Worm (Caenorhabditis elegans) whole organism, young adult: ENCODE results near the gene H06I04.6.
A peak's percentile ranks its signal among the peaks of the same experiment; 100 is the strongest.

Experiments used
- B0336.3 ChIP-seq: fragments of 200-800 bp; sonication (Bioruptor generic); IDR thresholded peaks from 2 replicates; pipeline ENCODE4 v1.3.6; 2022; ENCODE audit warnings: missing genetic modification characterization, missing compliant biosample characterization
- F23B12.7 ChIP-seq: sonication (generic microtip); optimal IDR thresholded peaks from 2 replicates; lab custom pipeline; 2017; ENCODE audit warnings: missing genetic modification characterization, mild to moderate bottlenecking, missing compliant biosample characterization, antibody characterized with exemption, moderate library complexity; ENCODE audit not compliant: insufficient read depth
- F33H1.4 ChIP-seq: fragments of 200-800 bp; sonication (Bioruptor generic); IDR thresholded peaks from 2 replicates; pipeline ENCODE4 v1.3.6; 2022; ENCODE audit warnings: missing genetic modification reagents, missing genetic modification characterization, missing compliant biosample characterization
- F37B4.10 ChIP-seq: fragments of 200-800 bp; sonication (Bioruptor generic); IDR thresholded peaks from 2 replicates; pipeline ENCODE4 v1.3.6; 2022; ENCODE audit warnings: missing genetic modification characterization, missing compliant biosample characterization
- F52B5.7 ChIP-seq: sonication (generic microtip); optimal IDR thresholded peaks from 2 replicates; lab custom pipeline; 2016; ENCODE audit warnings: mild to moderate bottlenecking, missing genetic modification characterization, missing compliant biosample characterization
- F55B11.4 ChIP-seq: sonication (generic microtip); optimal IDR thresholded peaks from 2 replicates; lab custom pipeline; 2016; ENCODE audit warnings: missing compliant biosample characterization, missing genetic modification characterization, borderline replicate concordance; ENCODE audit not compliant: insufficient read depth
- K12H6.12 ChIP-seq: fragments of 200-800 bp; sonication (Bioruptor generic); optimal IDR thresholded peaks from 2 replicates; lab custom pipeline; 2018; ENCODE audit warnings: mild to moderate bottlenecking, missing genetic modification characterization, missing compliant biosample characterization
- T26A5.8 ChIP-seq: sonication (generic microtip); optimal IDR thresholded peaks from 2 replicates; lab custom pipeline; 2016; ENCODE audit warnings: missing genetic modification characterization, missing compliant biosample characterization
- Y53G8AR.9 ChIP-seq: fragments of 200-800 bp; sonication (Bioruptor generic); conservative IDR thresholded peaks from 2 replicates; pipeline ENCODE4 v1.3.6; 2022; ENCODE audit warnings: missing genetic modification reagents, missing genetic modification characterization, missing compliant biosample characterization
- ZK185.1 ChIP-seq: sonication (generic microtip); optimal IDR thresholded peaks from 2 replicates; lab custom pipeline; 2016; ENCODE audit warnings: mild to moderate bottlenecking, missing genetic modification characterization, missing compliant biosample characterization; ENCODE audit not compliant: poor library complexity, severe bottlenecking
- athp-1 ChIP-seq: sonication (generic microtip); optimal IDR thresholded peaks from 2 replicates; lab custom pipeline; 2017; ENCODE audit warnings: mild to moderate bottlenecking, missing genetic modification characterization, missing compliant biosample characterization
- attf-5 ChIP-seq: fragments of 200-800 bp; sonication (Bioruptor generic); optimal IDR thresholded peaks from 2 replicates; lab custom pipeline; 2018; ENCODE audit warnings: mild to moderate bottlenecking, missing genetic modification characterization, missing compliant biosample characterization
- bed-2 ChIP-seq: fragments of 200-800 bp; sonication (Bioruptor generic); IDR thresholded peaks from 2 replicates; pipeline ENCODE4 v1.3.6; 2022; ENCODE audit warnings: missing genetic modification reagents, missing genetic modification characterization, missing compliant biosample characterization
- cebp-1 ChIP-seq, 2 experiments: fragments of 200-800 bp in 1 of 2; sonication (Bioruptor generic) in 1 of 2; sonication (generic microtip) in 1 of 2; IDR thresholded peaks in 1 of 2; optimal IDR thresholded peaks in 1 of 2; 2 replicates each; pipeline versions ENCODE4 v1.3.6 to Lab custom; 2017 to 2022; ENCODE audit warnings: missing compliant biosample characterization in 2 of 2, missing genetic modification characterization in 2 of 2, mild to moderate bottlenecking in 1 of 2, missing genetic modification reagents in 1 of 2, moderate library complexity in 1 of 2
- ceh-27 ChIP-seq: fragments of 200-800 bp; sonication (Bioruptor generic); optimal IDR thresholded peaks from 2 replicates; lab custom pipeline; 2018; ENCODE audit warnings: mild to moderate bottlenecking, missing genetic modification characterization, moderate library complexity, missing compliant biosample characterization
- ceh-58 ChIP-seq: fragments of 200-800 bp; sonication (Bioruptor generic); IDR thresholded peaks from 2 replicates; pipeline ENCODE4 v1.3.6; 2022; ENCODE audit warnings: missing genetic modification characterization, missing compliant biosample characterization
- ceh-91 ChIP-seq: fragments of 200-800 bp; sonication (Bioruptor generic); IDR thresholded peaks from 2 replicates; pipeline ENCODE4 v1.3.6; 2022; ENCODE audit warnings: missing genetic modification reagents, missing genetic modification characterization, missing compliant biosample characterization
- chd-7 ChIP-seq: sonication (generic microtip); optimal IDR thresholded peaks from 2 replicates; lab custom pipeline; 2016; ENCODE audit warnings: mild to moderate bottlenecking, missing genetic modification characterization, moderate library complexity, missing compliant biosample characterization
- dox-1 ChIP-seq: fragments of 200-800 bp; sonication (Bioruptor generic); IDR thresholded peaks from 2 replicates; pipeline ENCODE4 v1.3.6; 2022; ENCODE audit warnings: missing genetic modification reagents, missing genetic modification characterization, missing compliant biosample characterization
- dpl-1 ChIP-seq: fragments of 150-350 bp; optimal IDR thresholded peaks from 2 replicates; lab custom pipeline; 2014; ENCODE audit warnings: missing biosample characterization, missing genetic modification reagents, missing genetic modification characterization
- egl-18 ChIP-seq: fragments of 200-800 bp; sonication (Bioruptor generic); IDR thresholded peaks from 2 replicates; pipeline ENCODE4 v1.3.6; 2022; ENCODE audit warnings: missing genetic modification reagents, missing genetic modification characterization, missing compliant biosample characterization
- egrh-3 ChIP-seq: fragments of 200-800 bp; sonication (Bioruptor generic); IDR thresholded peaks from 2 replicates; pipeline ENCODE4 v1.3.6; 2022; ENCODE audit warnings: missing genetic modification reagents, missing genetic modification characterization, missing compliant biosample characterization
- fkh-3 ChIP-seq: sonication (generic microtip); optimal IDR thresholded peaks from 2 replicates; lab custom pipeline; 2016; ENCODE audit warnings: mild to moderate bottlenecking, missing genetic modification characterization, missing compliant biosample characterization
- gei-17 ChIP-seq: fragments of 200-800 bp; sonication (Bioruptor generic); optimal IDR thresholded peaks from 2 replicates; lab custom pipeline; 2018; ENCODE audit warnings: mild to moderate bottlenecking, missing genetic modification characterization, missing compliant biosample characterization
- him-1 ChIP-seq: sonication (generic microtip); optimal IDR thresholded peaks from 2 replicates; lab custom pipeline; 2016; ENCODE audit warnings: missing genotype, missing genetic modification reagents, missing genetic modification characterization, missing compliant biosample characterization
- hlh-12 ChIP-seq: sonication (generic microtip); optimal IDR thresholded peaks from 2 replicates; lab custom pipeline; 2016; ENCODE audit warnings: missing genetic modification characterization, missing compliant biosample characterization
- hmg-1.2 ChIP-seq: fragments of 200-800 bp; sonication (Bioruptor generic); IDR thresholded peaks from 2 replicates; pipeline ENCODE4 v1.3.6; 2022; ENCODE audit warnings: missing genetic modification reagents, missing genetic modification characterization, missing compliant biosample characterization
- lag-1 ChIP-seq: fragments of 200-800 bp; sonication (Bioruptor generic); IDR thresholded peaks from 2 replicates; pipeline ENCODE4 v1.3.6; 2022; ENCODE audit warnings: missing genetic modification reagents, missing genetic modification characterization, missing compliant biosample characterization
- lin-35 ChIP-seq, 3 experiments: fragments of 150-350 bp in 2 of 3; sonication (generic microtip) in 1 of 3; optimal IDR thresholded peaks; 2 replicates each; lab custom pipeline; 2014 to 2018; ENCODE audit warnings: missing biosample characterization in 3 of 3, missing genetic modification characterization in 3 of 3, missing genetic modification reagents in 3 of 3
- lsl-1 ChIP-seq: fragments of 200-800 bp; sonication (Bioruptor generic); optimal IDR thresholded peaks from 2 replicates; lab custom pipeline; 2018; ENCODE audit warnings: mild to moderate bottlenecking, missing genetic modification characterization, moderate library complexity, missing compliant biosample characterization
- mcd-1 ChIP-seq: fragments of 200-800 bp; sonication (Bioruptor generic); IDR thresholded peaks from 2 replicates; pipeline ENCODE4 v1.3.6; 2022; ENCODE audit warnings: missing genetic modification reagents, missing genetic modification characterization, missing compliant biosample characterization
- mel-28 ChIP-seq: sonication (generic microtip); optimal IDR thresholded peaks from 2 replicates; lab custom pipeline; 2016; ENCODE audit warnings: borderline replicate concordance, mild to moderate bottlenecking, missing genetic modification characterization, missing compliant biosample characterization
- mes-4 ChIP-seq: sonication (generic microtip); optimal IDR thresholded peaks from 2 replicates; lab custom pipeline; 2016; ENCODE audit warnings: missing genotype, missing genetic modification characterization, missing compliant biosample characterization
- nfyb-1 ChIP-seq: fragments of 200-800 bp; sonication (Bioruptor generic); IDR thresholded peaks from 2 replicates; pipeline ENCODE4 v1.3.6; 2022; ENCODE audit warnings: missing genetic modification reagents, missing genetic modification characterization, missing compliant biosample characterization
- nhr-120 ChIP-seq: fragments of 200-800 bp; sonication (Bioruptor generic); IDR thresholded peaks from 2 replicates; pipeline ENCODE4 v1.3.6; 2022; ENCODE audit warnings: missing genetic modification characterization, missing compliant biosample characterization
- nhr-80 ChIP-seq: sonication (generic microtip); optimal IDR thresholded peaks from 2 replicates; lab custom pipeline; 2016; ENCODE audit warnings: missing genetic modification characterization, missing compliant biosample characterization
- pha-4 ChIP-seq: fragments of 150-350 bp; sonication (generic microtip); optimal IDR thresholded peaks from 2 replicates; lab custom pipeline; 2014; ENCODE audit warnings: missing biosample characterization, missing genetic modification reagents, missing genetic modification characterization
- rcor-1 ChIP-seq: fragments of 200-800 bp; sonication (Bioruptor generic); IDR thresholded peaks from 2 replicates; pipeline ENCODE4 v1.3.6; 2022; ENCODE audit warnings: missing genetic modification reagents, missing genetic modification characterization, missing compliant biosample characterization
- sdz-38 ChIP-seq: sonication (generic microtip); optimal IDR thresholded peaks from 2 replicates; lab custom pipeline; 2016; ENCODE audit warnings: missing genotype, missing genetic modification characterization, missing compliant biosample characterization
- snpc-1.3 ChIP-seq: sonication (generic microtip); optimal IDR thresholded peaks from 2 replicates; lab custom pipeline; 2017; ENCODE audit warnings: missing genetic modification characterization, mild to moderate bottlenecking, missing compliant biosample characterization, antibody characterized with exemption, moderate library complexity, missing genotype, missing genetic modification reagents; ENCODE audit not compliant: insufficient read depth
- snpc-3.4 ChIP-seq: sonication (generic microtip); optimal IDR thresholded peaks from 2 replicates; lab custom pipeline; 2017; ENCODE audit warnings: missing genetic modification characterization, mild to moderate bottlenecking, missing compliant biosample characterization, antibody characterized with exemption, moderate library complexity, missing genotype, missing genetic modification reagents
- somi-1 ChIP-seq: fragments of 200-800 bp; sonication (Bioruptor generic); optimal IDR thresholded peaks from 2 replicates; lab custom pipeline; 2018; ENCODE audit warnings: mild to moderate bottlenecking, missing genetic modification characterization, missing compliant biosample characterization
- xnd-1 ChIP-seq: sonication (generic microtip); optimal IDR thresholded peaks from 2 replicates; lab custom pipeline; 2016; ENCODE audit warnings: missing genotype, missing genetic modification reagents, missing genetic modification characterization, missing compliant biosample characterization
- ztf-3 ChIP-seq: fragments of 200-800 bp; sonication (Bioruptor generic); optimal IDR thresholded peaks from 2 replicates; lab custom pipeline; 2018; ENCODE audit warnings: mild to moderate bottlenecking, missing genetic modification characterization, missing compliant biosample characterization

The H06I04.6 gene

DNA sequence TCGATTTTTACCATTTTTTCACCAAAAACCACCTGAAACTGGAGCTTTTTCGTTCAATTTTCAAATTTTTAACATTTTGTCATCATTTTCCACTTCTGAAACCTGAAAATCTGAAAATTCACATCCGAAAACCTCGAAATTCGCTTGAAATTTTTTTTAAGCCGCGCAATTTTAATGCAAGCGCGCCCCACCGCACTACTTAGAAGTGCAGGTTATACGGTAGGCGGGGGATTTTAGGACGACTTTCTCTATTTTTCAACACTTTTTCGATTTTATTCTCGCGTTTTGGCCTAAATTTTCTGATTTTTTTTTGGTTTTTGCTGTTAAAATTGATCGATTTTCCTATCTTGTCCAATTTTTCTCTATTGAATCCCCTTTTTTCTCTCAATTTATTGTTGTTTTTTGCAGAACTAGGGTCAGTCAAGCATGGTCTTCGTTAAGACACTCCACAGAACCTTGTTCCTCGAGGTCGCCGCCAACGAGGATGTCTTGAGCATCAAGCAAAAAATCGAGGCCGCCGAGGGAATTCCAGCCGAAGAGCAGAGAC, 3.8 kb upstream of the H06I04.6 start, which contains the start of gene ubl-1 (continued):
- no peak for TF ChIP-seq nhr-120 (GFP tag; lab: Robert Waterston, UW)
- no peak for TF ChIP-seq mel-28 (tag; lab: Kevin White, UChicago)
- peak; percentile 78 for TF ChIP-seq dpl-1 (GFP tag; lab: Kevin White, UChicago)
- TF ChIP-seq mes-4 (tag; lab: Kevin White, UChicago): no peak
- peak; percentile 1 for TF ChIP-seq xnd-1 (tag; lab: Kevin White, UChicago)
- TF ChIP-seq pha-4 (tag; lab: Kevin White, UChicago): peak; percentile 10
- TF ChIP-seq F37B4.10: no peak
- peak; percentile 84 for TF ChIP-seq lsl-1
- no peak for TF ChIP-seq lag-1 (GFP tag; lab: Robert Waterston, UW)
- no peak for TF ChIP-seq nfyb-1 (GFP tag; lab: Robert Waterston, UW)
- no peak for TF ChIP-seq T26A5.8 (tag; lab: Kevin White, UChicago)
- TF ChIP-seq fkh-3 (tag; lab: Kevin White, UChicago): no peak
- no peak for TF ChIP-seq gei-17 (GFP tag; lab: Kevin White, UChicago)
- no peak for TF ChIP-seq F55B11.4 (tag; lab: Kevin White, UChicago)
- TF ChIP-seq Y53G8AR.9 (GFP tag; lab: Robert Waterston, UW): no peak
- TF ChIP-seq egl-18: no peak
- TF ChIP-seq athp-1: peak; percentile 3
- TF ChIP-seq sdz-38 (tag; lab: Kevin White, UChicago): no peak
- TF ChIP-seq F23B12.7 (tag; lab: Kevin White, UChicago): peak; percentile 68
- peak; percentile 36 for TF ChIP-seq snpc-3.4 (tag; lab: Kevin White, UChicago)
- no peak for TF ChIP-seq K12H6.12 (tag; lab: Kevin White, UChicago)
- TF ChIP-seq F33H1.4 (GFP tag; lab: Robert Waterston, UW): peak; percentile 78
- no peak for TF ChIP-seq ceh-58 (GFP tag; lab: Robert Waterston, UW)
- no peak for TF ChIP-seq egrh-3
- peak; percentile 59 for TF ChIP-seq ZK185.1 (tag; lab: Kevin White, UChicago)
- no peak for TF ChIP-seq bed-2 (GFP tag; lab: Robert Waterston, UW)
- TF ChIP-seq somi-1 (GFP tag; lab: Kevin White, UChicago): no peak
- peak; percentile 45; the same call in 1 of the 2 replicates for TF ChIP-seq rcor-1 (GFP tag; lab: Robert Waterston, UW)
- TF ChIP-seq B0336.3 (GFP tag; lab: Robert Waterston, UW): no peak
- TF ChIP-seq ceh-91: peak; percentile 19; the same call in 1 of the 2 replicates

DNA sequence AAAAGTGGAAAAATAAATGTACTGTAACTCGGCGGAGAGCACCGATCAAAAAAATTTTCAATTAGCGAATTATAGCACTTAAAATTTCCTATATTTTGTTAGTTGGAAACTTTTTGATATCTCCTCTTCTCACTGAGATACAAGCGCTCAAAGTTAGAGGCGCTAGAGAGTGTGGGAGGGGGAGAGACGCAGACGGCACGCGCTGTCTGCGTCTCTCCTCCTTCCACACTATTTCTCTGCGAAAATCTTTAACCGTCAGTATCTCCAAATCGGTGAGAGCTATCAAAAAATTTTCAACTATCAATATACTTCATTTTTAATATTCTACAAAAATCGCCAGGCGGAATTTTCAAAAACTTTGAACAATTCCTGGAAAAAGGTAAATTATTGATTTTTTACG, 2.6 kb upstream of the H06I04.6 start:
- TF ChIP-seq egrh-3 (no peak), hmg-1.2 (GFP tag; lab: Robert Waterston, UW) (peak; percentile 98), mcd-1 (GFP tag; lab: Robert Waterston, UW) (peak; percentile 50; the same call in 1 of the 2 replicates)
- TF ChIP-seq, all 124 proteins: peak for 2

DNA sequence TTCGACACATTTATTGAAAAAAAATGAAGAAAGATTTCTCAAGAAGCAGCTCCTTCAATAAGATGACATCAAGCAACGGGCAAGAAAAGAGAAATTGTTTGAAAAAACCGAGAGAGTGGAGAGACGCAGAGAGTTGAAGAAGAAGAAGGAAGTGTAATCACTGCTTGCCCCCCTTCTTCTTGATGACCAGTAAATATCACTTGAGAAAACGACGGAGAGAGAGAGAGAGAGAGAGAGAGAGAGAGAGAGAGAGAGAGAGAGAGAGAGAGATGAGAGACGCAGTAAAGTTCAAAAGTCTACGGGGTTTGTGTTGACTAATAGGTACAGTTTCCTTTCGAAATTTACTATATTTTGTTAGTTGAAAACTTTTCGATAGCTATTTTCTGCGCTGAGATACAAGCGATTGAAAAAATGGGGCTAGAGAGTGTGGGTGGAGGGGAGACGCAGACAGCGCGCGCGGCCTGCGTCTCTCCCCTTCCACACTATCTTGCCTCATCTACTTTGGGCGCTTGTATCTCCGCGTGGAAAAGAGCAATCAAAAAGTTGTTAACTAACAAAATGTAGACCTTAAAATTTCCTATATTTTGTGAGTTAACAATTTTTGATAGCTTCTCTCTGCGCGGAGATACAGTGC, 1.9 kb upstream of the H06I04.6 start:
- no peak for TF ChIP-seq hlh-12 (tag; lab: Kevin White, UChicago)
- TF ChIP-seq dox-1 (GFP tag; lab: Robert Waterston, UW): peak; percentile 48; the same call in 1 of the 2 replicates
- TF ChIP-seq chd-7 (tag; lab: Kevin White, UChicago): no peak
- no peak for TF ChIP-seq him-1 (tag; lab: Kevin White, UChicago)
- TF ChIP-seq lin-35 (GFP tag; optimal IDR thresholded peaks at IDR 0.05; lab: Kevin White, UChicago): peak in 1 of 3 experiments; percentile 46
- TF ChIP-seq attf-5 (GFP tag; lab: Kevin White, UChicago): peak; percentile 69
- TF ChIP-seq snpc-1.3 (tag; lab: Kevin White, UChicago): no peak
- TF ChIP-seq nhr-80 (tag; lab: Kevin White, UChicago): peak; percentile 42
- no peak for TF ChIP-seq nhr-120 (GFP tag; lab: Robert Waterston, UW)
- no peak for TF ChIP-seq ztf-3 (GFP tag; lab: Kevin White, UChicago)
- no peak for TF ChIP-seq K12H6.12 (tag; lab: Kevin White, UChicago)
- peak; percentile 59 for TF ChIP-seq ceh-27 (GFP tag; lab: Kevin White, UChicago)
- no peak for TF ChIP-seq cebp-1 (GFP tag; IDR thresholded peaks at IDR 0.05; lab: Robert Waterston, UW)
- peak; percentile 75 for TF ChIP-seq cebp-1 (tag; optimal IDR thresholded peaks at IDR 0.05; lab: Kevin White, UChicago)
- TF ChIP-seq egrh-3: peak; percentile 43
- no peak for TF ChIP-seq dpl-1 (GFP tag; lab: Kevin White, UChicago)
- TF ChIP-seq F52B5.7 (tag; lab: Kevin White, UChicago): no peak
- peak; percentile 42 for TF ChIP-seq somi-1 (GFP tag; lab: Kevin White, UChicago)
